Fruit fly (Drosophila melanogaster): Measurements from ENCODE around the gene CG12674.

The CG12674 gene

dm6 chr2L:2109746-2110145 lies 30.0 kb downstream of the CG12674 start, which contains the start of gene dpr3:
Gene dpr3 (minus strand): TSS chr2L:2109878.
- TF ChIP-seq CTCF (optimal IDR thresholded peaks at IDR 0.05), result no peak
- TF ChIP-seq CG8478 (optimal IDR thresholded peaks at IDR 0.05), result no peak

dm6 chr2L:2110350-2110888 lies 30.7 kb downstream of the CG12674 start:
- no peak for TF ChIP-seq CG8478 (optimal IDR thresholded peaks at IDR 0.05)
- peak; percentile 44 to 56 for TF ChIP-seq CTCF (optimal IDR thresholded peaks at IDR 0.05)

- no peak for TF ChIP-seq CTCF (optimal IDR thresholded peaks at IDR 0.05)
- no peak for TF ChIP-seq CG8478 (optimal IDR thresholded peaks at IDR 0.05)
Observed at dm6 chr2L:2129137-2129536, 49.4 kb downstream of the CG12674 start, which contains the start of gene CG4259. Gene CG4259 (minus strand): TSS chr2L:2129237.

dm6 chr2L:2130157-2130987 lies 50.7 kb downstream of the CG12674 start, which contains the start of gene Glyp:
Gene Glyp (plus strand): TSS chr2L:2130813.
- TF ChIP-seq CTCF (optimal IDR thresholded peaks at IDR 0.05), result peak; percentile 68 to 70
- no peak for TF ChIP-seq CG8478 (optimal IDR thresholded peaks at IDR 0.05)

Measured in S2 (cell line).